Worm (Caenorhabditis elegans) whole organism, late embryonic: ENCODE measurements around the gene H38K22.7.

Experiments
- K02D7.2 ChIP-seq: sonication (generic microtip); optimal IDR thresholded peaks from 2 replicates; lab custom pipeline; 2017; ENCODE audit warnings: mild to moderate bottlenecking, missing genetic modification characterization, missing compliant biosample characterization
- ama-1 ChIP-seq: fragments of 150-350 bp; optimal IDR thresholded peaks from 2 replicates; lab custom pipeline; 2014
- dmd-4 ChIP-seq: sonication (generic microtip); optimal IDR thresholded peaks from 2 replicates; lab custom pipeline; 2016; ENCODE audit warnings: borderline replicate concordance, missing genetic modification characterization, missing compliant biosample characterization
- eyg-1 ChIP-seq: sonication (generic microtip); optimal IDR thresholded peaks from 2 replicates; lab custom pipeline; 2016; ENCODE audit warnings: missing genotype, missing genetic modification characterization, missing compliant biosample characterization
- pag-3 ChIP-seq: sonication (generic microtip); optimal IDR thresholded peaks from 2 replicates; lab custom pipeline; 2016; ENCODE audit warnings: missing compliant biosample characterization, missing genetic modification characterization, borderline replicate concordance
- pqm-1 ChIP-seq: sonication (generic microtip); optimal IDR thresholded peaks from 2 replicates; lab custom pipeline; 2016; ENCODE audit warnings: missing genetic modification characterization, missing compliant biosample characterization
- ref-2 ChIP-seq: sonication (generic microtip); optimal IDR thresholded peaks from 2 replicates; lab custom pipeline; 2016; ENCODE audit warnings: missing genetic modification characterization, missing compliant biosample characterization
- rnt-1 ChIP-seq: sonication (generic microtip); optimal IDR thresholded peaks from 2 replicates; lab custom pipeline; 2016; ENCODE audit warnings: missing genetic modification characterization, missing compliant biosample characterization

DNA sequence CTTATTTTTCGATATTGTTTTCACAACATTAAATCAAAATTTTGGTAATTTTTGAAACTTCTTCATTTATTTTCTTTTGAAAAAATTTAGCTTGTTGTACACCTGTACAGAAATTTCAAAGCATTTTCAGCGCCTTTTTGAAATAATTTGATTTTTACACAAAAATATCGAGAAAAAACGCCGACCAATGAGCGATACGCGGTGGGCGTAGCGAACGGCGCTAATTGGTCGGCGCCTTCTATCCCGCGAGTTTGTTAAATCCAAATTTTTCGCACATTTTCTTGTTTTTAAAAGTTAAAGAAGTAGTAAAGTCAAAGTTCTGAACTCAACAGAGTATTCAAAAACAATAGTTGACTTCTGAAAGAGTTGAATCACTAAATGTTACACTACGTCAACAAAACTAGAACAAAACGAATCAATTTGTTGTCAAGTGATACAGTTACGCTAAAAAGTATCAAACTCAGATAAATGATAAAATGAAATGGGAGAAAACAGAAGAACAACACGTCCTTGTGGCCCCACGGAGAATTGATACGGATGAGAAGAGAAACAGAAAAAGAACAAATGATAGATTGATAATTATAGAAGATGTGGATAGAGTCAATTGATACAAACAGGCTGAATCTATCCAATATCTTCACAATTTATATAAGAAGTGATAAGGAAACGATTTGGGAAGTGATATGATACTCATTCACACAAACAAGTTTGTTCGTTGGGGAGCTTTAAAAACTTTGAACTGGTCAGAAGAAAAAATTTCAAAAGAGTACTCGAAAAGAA, 6.9 kb downstream of the H38K22.7 start:
- TF ChIP-seq pqm-1 (no peak), K02D7.2 (no peak), ama-1 (lab: Kevin White, UChicago) (no peak), pag-3 (tag; lab: Kevin White, UChicago) (no peak), eyg-1 (tag; lab: Kevin White, UChicago) (no peak), dmd-4 (tag; lab: Kevin White, UChicago) (no peak), ref-2 (tag; lab: Kevin White, UChicago) (no peak), rnt-1 (tag; lab: Kevin White, UChicago) (no peak)
